Worm (Caenorhabditis elegans) whole organism, early embryonic: ENCODE data around the gene F17E9.3.
"Not testable (repeated sequence)": the region's sequence is repeated elsewhere in the genome, so short reads cannot be mapped to it uniquely, and the experiment has no call there.

Experiments used
- B0310.2 ChIP-seq: sonication (generic microtip); optimal IDR thresholded peaks from 2 replicates; lab custom pipeline; 2016; ENCODE audit warnings: mild to moderate bottlenecking, missing genetic modification characterization, missing compliant biosample characterization
- F13C5.2 ChIP-seq: sonication (generic microtip); optimal IDR thresholded peaks from 2 replicates; lab custom pipeline; 2017; ENCODE audit warnings: mild to moderate bottlenecking, missing genetic modification characterization, inconsistent platforms, missing compliant biosample characterization
- aly-1 ChIP-seq: sonication (generic microtip); optimal IDR thresholded peaks from 2 replicates; lab custom pipeline; 2016; ENCODE audit warnings: missing genetic modification characterization, missing compliant biosample characterization
- ama-1 ChIP-seq: fragments of 150-350 bp; optimal IDR thresholded peaks from 2 replicates; lab custom pipeline; 2014
- ceh-13 ChIP-seq: fragments of 200-800 bp; sonication (Bioruptor generic); optimal IDR thresholded peaks from 2 replicates; lab custom pipeline; 2018; ENCODE audit warnings: mild to moderate bottlenecking, missing genetic modification characterization, missing compliant biosample characterization
- ceh-36 ChIP-seq: sonication (generic microtip); optimal IDR thresholded peaks from 2 replicates; lab custom pipeline; 2016; ENCODE audit warnings: missing genetic modification characterization, inconsistent platforms, missing compliant biosample characterization
- ets-7 ChIP-seq: sonication (generic microtip); optimal IDR thresholded peaks from 2 replicates; lab custom pipeline; 2016; ENCODE audit warnings: missing genotype, missing genetic modification characterization, missing compliant biosample characterization
- flt-1 ChIP-seq: fragments of 200-800 bp; sonication (Bioruptor generic); IDR thresholded peaks from 2 replicates; pipeline ENCODE4 v1.3.6; 2022; ENCODE audit warnings: missing genetic modification characterization, missing compliant biosample characterization
- hmbx-1 ChIP-seq: sonication (generic microtip); optimal IDR thresholded peaks from 2 replicates; lab custom pipeline; 2016; ENCODE audit warnings: mild to moderate bottlenecking, missing genetic modification characterization, missing compliant biosample characterization
- hmg-4 ChIP-seq: fragments of 200-800 bp; sonication (Bioruptor generic); optimal IDR thresholded peaks from 2 replicates; lab custom pipeline; 2018; ENCODE audit warnings: mild to moderate bottlenecking, missing genetic modification characterization, missing compliant biosample characterization
- hnd-1 ChIP-seq: sonication (generic microtip); optimal IDR thresholded peaks from 2 replicates; lab custom pipeline; 2016; ENCODE audit warnings: missing genetic modification characterization, missing compliant biosample characterization
- pes-1 ChIP-seq: fragments of 200-800 bp; sonication (Bioruptor generic); IDR thresholded peaks from 2 replicates; pipeline ENCODE4 v1.3.6; 2022; ENCODE audit warnings: missing genetic modification reagents, missing genetic modification characterization, missing compliant biosample characterization
- scrt-1 ChIP-seq: fragments of 200-800 bp; sonication (Bioruptor generic); IDR thresholded peaks from 2 replicates; pipeline ENCODE4 v1.3.6; 2022; ENCODE audit warnings: missing genetic modification characterization, missing compliant biosample characterization
- sea-1 ChIP-seq: fragments of 200-800 bp; sonication (Bioruptor generic); conservative IDR thresholded peaks from 2 replicates; pipeline ENCODE4 v1.3.6; 2022; ENCODE audit warnings: missing genetic modification characterization, missing compliant biosample characterization
- tbx-11 ChIP-seq: fragments of 200-800 bp; sonication (Bioruptor generic); IDR thresholded peaks from 2 replicates; pipeline ENCODE4 v1.3.6; 2022; ENCODE audit warnings: missing genetic modification characterization, missing compliant biosample characterization
- tbx-37 ChIP-seq: fragments of 200-800 bp; sonication (Bioruptor generic); conservative IDR thresholded peaks from 2 replicates; pipeline ENCODE4 v1.3.6; 2022; ENCODE audit warnings: missing genetic modification reagents, missing genetic modification characterization, missing compliant biosample characterization
- tra-4 ChIP-seq: sonication (generic microtip); optimal IDR thresholded peaks from 2 replicates; lab custom pipeline; 2017; ENCODE audit warnings: missing genetic modification characterization, missing compliant biosample characterization

The F17E9.3 gene

ce11 chrIV:8348073-8348472 is 6.6 kb upstream of the F17E9.3 start, which contains the start of gene F17E9.4:
F17E9.4 (plus strand) TSS chrIV:8348373.
- TF ChIP-seq ceh-36 (no peak), hnd-1 (tag; lab: Kevin White, UChicago) (no peak), ama-1 (no peak), scrt-1 (no peak), ets-7 (tag; lab: Kevin White, UChicago) (no peak), hmbx-1 (no peak), hmg-4 (no peak), tbx-37 (GFP tag; lab: Robert Waterston, UW) (no peak), flt-1 (GFP tag; lab: Robert Waterston, UW) (no peak), ceh-13 (GFP tag; lab: Kevin White, UChicago) (no peak), aly-1 (tag; lab: Kevin White, UChicago) (no peak), F13C5.2 (tag; lab: Kevin White, UChicago) (no peak), B0310.2 (no peak), sea-1 (no peak)

ce11 chrIV:8352036-8352435 is 2.6 kb upstream of the F17E9.3 start, which contains the start of gene F17E9.16:
F17E9.16 (plus strand) TSS chrIV:8352336.
- not testable (repeated sequence) for TF ChIP-seq F13C5.2 (tag; lab: Kevin White, UChicago); scrt-1; ceh-36

ce11 chrIV:8355592-8355991 is 920 bp downstream of the F17E9.3 start, which contains the start of the genes F17E9.2 and col-116:
F17E9.2 (plus strand) TSS chrIV:8355892.
col-116 (plus strand) TSS chrIV:8355906.
- TF ChIP-seq flt-1 (GFP tag; lab: Robert Waterston, UW) = no peak
- no peak for TF ChIP-seq hmbx-1
- TF ChIP-seq ama-1 = no peak
- TF ChIP-seq pes-1 (GFP tag; lab: Robert Waterston, UW) = no peak
- no peak for TF ChIP-seq tbx-11 (GFP tag; lab: Robert Waterston, UW)
- TF ChIP-seq scrt-1 = no peak

ce11 chrIV:8357299-8357698 is 2.6 kb downstream of the F17E9.3 start:
- TF ChIP-seq tbx-11 (GFP tag; lab: Robert Waterston, UW) (no peak), ets-7 (tag; lab: Kevin White, UChicago) (no peak), ceh-13 (GFP tag; lab: Kevin White, UChicago) (no peak), hnd-1 (tag; lab: Kevin White, UChicago) (no peak), scrt-1 (no peak), ceh-36 (no peak), flt-1 (GFP tag; lab: Robert Waterston, UW) (no peak), tra-4 (tag; lab: Kevin White, UChicago) (no peak), ama-1 (no peak), F13C5.2 (tag; lab: Kevin White, UChicago) (no peak)

ce11 chrIV:8358492-8358891 is 3.8 kb downstream of the F17E9.3 start, which contains the start of gene D2096.13:
D2096.13 (minus strand) TSS chrIV:8358592.
- TF ChIP-seq tbx-37 (GFP tag; lab: Robert Waterston, UW) = no peak

ce11 chrIV:8359716-8360407 is 5.2 kb downstream of the F17E9.3 start, which contains the start of gene D2096.5:
D2096.5 (minus strand) TSS chrIV:8359766.
- TF ChIP-seq hmbx-1 = no peak
- TF ChIP-seq ama-1 = no peak
- no peak for TF ChIP-seq tbx-11 (GFP tag; lab: Robert Waterston, UW)
- no peak for TF ChIP-seq B0310.2
- no peak for TF ChIP-seq ceh-36
- TF ChIP-seq pes-1 (GFP tag; lab: Robert Waterston, UW) = no peak
- no peak for TF ChIP-seq ceh-13 (GFP tag; lab: Kevin White, UChicago)
- TF ChIP-seq flt-1 (GFP tag; lab: Robert Waterston, UW) = no peak
- TF ChIP-seq hnd-1 (tag; lab: Kevin White, UChicago) = no peak
- no peak for TF ChIP-seq tra-4 (tag; lab: Kevin White, UChicago)
- TF ChIP-seq tbx-37 (GFP tag; lab: Robert Waterston, UW) = no peak
- TF ChIP-seq sea-1 = no peak
- no peak for TF ChIP-seq aly-1 (tag; lab: Kevin White, UChicago)
- no peak for TF ChIP-seq hmg-4
- TF ChIP-seq ets-7 (tag; lab: Kevin White, UChicago) = no peak
- TF ChIP-seq scrt-1 = no peak
- no peak for TF ChIP-seq F13C5.2 (tag; lab: Kevin White, UChicago)

- no peak for TF ChIP-seq sea-1
- no peak for TF ChIP-seq tbx-37 (GFP tag; lab: Robert Waterston, UW)
- TF ChIP-seq ceh-13 (GFP tag; lab: Kevin White, UChicago) = no peak
- TF ChIP-seq tra-4 (tag; lab: Kevin White, UChicago) = no peak
- no peak for TF ChIP-seq hmg-4
- TF ChIP-seq B0310.2 = no peak
- no peak for TF ChIP-seq tbx-11 (GFP tag; lab: Robert Waterston, UW)
- no peak for TF ChIP-seq pes-1 (GFP tag; lab: Robert Waterston, UW)
- no peak for TF ChIP-seq ama-1
- no peak for TF ChIP-seq scrt-1
- no peak for TF ChIP-seq F13C5.2 (tag; lab: Kevin White, UChicago)
Observed at ce11 chrIV:8360817-8361216, 6.1 kb downstream of the F17E9.3 start, which contains the start of gene sqv-1. sqv-1 (plus strand) TSS chrIV:8361117.

ce11 chrIV:8363163-8363562 is 8.5 kb downstream of the F17E9.3 start, which contains the start of gene D2096.12:
D2096.12 (plus strand) TSS chrIV:8363463.
- no peak for TF ChIP-seq tbx-37 (GFP tag; lab: Robert Waterston, UW)
- TF ChIP-seq F13C5.2 (tag; lab: Kevin White, UChicago) = no peak
- no peak for TF ChIP-seq ceh-13 (GFP tag; lab: Kevin White, UChicago)
- TF ChIP-seq tra-4 (tag; lab: Kevin White, UChicago) = no peak
- no peak for TF ChIP-seq hnd-1 (tag; lab: Kevin White, UChicago)
- TF ChIP-seq tbx-11 (GFP tag; lab: Robert Waterston, UW) = no peak
- no peak for TF ChIP-seq B0310.2
- TF ChIP-seq pes-1 (GFP tag; lab: Robert Waterston, UW) = no peak
- TF ChIP-seq ceh-36 = no peak
- TF ChIP-seq hmg-4 = no peak
